Worm (Caenorhabditis elegans) whole organism, L4 larva: Measurements from ENCODE around the gene twk-43.

Experiments used
- Y75B8A.6 ChIP-seq: fragments of 200-800 bp; sonication (Bioruptor generic); IDR thresholded peaks from 2 replicates; pipeline ENCODE4 v1.3.6; 2022; ENCODE audit warnings: missing genetic modification reagents, missing genetic modification characterization, missing compliant biosample characterization
- lin-39 ChIP-seq: fragments of 150-350 bp; optimal IDR thresholded peaks from 2 replicates; lab custom pipeline; 2014; ENCODE audit warnings: missing biosample characterization, missing genetic modification reagents, missing genetic modification characterization
- lsy-2 ChIP-seq, 2 experiments: fragments of 150-350 bp in 1 of 2; sonication (generic microtip) in 1 of 2; optimal IDR thresholded peaks; 2 replicates each; lab custom pipeline; 2014 to 2017; ENCODE audit warnings: missing biosample characterization in 2 of 2, missing genetic modification characterization in 2 of 2
- nhr-25 ChIP-seq: sonication (generic microtip); optimal IDR thresholded peaks from 2 replicates; lab custom pipeline; 2017; ENCODE audit warnings: missing genetic modification characterization, mild to moderate bottlenecking, missing compliant biosample characterization, antibody characterized with exemption, moderate library complexity, borderline replicate concordance; ENCODE audit not compliant: insufficient read depth
- pha-4 ChIP-seq, 2 experiments: fragments of 150-350 bp in 1 of 2; fragments of 200-800 bp in 1 of 2; sonication (Bioruptor generic) in 1 of 2; IDR thresholded peaks in 1 of 2; optimal IDR thresholded peaks in 1 of 2; 2 replicates each; pipeline versions ENCODE4 v1.3.6 to Lab custom; 2014 to 2022; ENCODE audit warnings: missing genetic modification characterization in 2 of 2, missing genetic modification reagents in 2 of 2, missing biosample characterization in 1 of 2, missing compliant biosample characterization in 1 of 2
- snpc-4 ChIP-seq: fragments of 150-350 bp; optimal IDR thresholded peaks from 2 replicates; lab custom pipeline; 2014; ENCODE audit warnings: missing biosample characterization, missing genetic modification characterization
- vab-7 ChIP-seq: fragments of 200-800 bp; sonication (Bioruptor generic); IDR thresholded peaks from 2 replicates; pipeline ENCODE4 v1.3.6; 2022; ENCODE audit warnings: missing genetic modification reagents, missing genetic modification characterization, missing compliant biosample characterization
- zag-1 ChIP-seq: fragments of 150-350 bp; optimal IDR thresholded peaks from 2 replicates; lab custom pipeline; 2014; ENCODE audit warnings: missing biosample characterization, missing genetic modification characterization
- ztf-11 ChIP-seq: fragments of 150-350 bp; optimal IDR thresholded peaks from 2 replicates; lab custom pipeline; 2014; ENCODE audit warnings: missing biosample characterization, missing genetic modification characterization

DNA sequence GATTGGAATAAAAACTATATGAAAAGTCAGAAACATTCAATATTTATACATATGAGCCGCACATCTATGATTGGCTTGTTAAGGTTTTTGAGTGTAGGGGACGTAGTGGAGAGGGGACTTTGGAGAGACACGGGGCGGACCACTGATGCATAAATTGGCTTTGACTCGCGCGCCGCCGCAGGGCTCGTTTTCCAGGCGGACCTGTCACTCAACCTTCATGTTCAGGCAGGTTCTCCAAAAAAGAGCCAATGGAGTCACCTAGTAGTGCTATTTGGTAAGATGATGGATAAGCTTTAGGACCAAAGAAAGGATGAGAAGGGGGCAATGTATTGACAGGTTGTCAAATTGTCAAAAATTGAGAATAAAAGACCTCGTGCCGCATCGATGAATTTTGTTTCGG is 48.9 kb downstream of the twk-43 start:
- TF ChIP-seq ztf-11 (tag; lab: Kevin White, UChicago) (no peak), lin-39 (tag; lab: Kevin White, UChicago) (no peak), pha-4 (GFP tag; IDR thresholded peaks at IDR 0.05; lab: Robert Waterston, UW) (no peak), pha-4 (tag; optimal IDR thresholded peaks at IDR 0.05; lab: Kevin White, UChicago) (no peak), vab-7 (GFP tag; lab: Robert Waterston, UW) (no peak), nhr-25 (tag; lab: Kevin White, UChicago) (no peak), Y75B8A.6 (GFP tag; lab: Robert Waterston, UW) (no peak), snpc-4 (no peak), lsy-2 (tag; optimal IDR thresholded peaks at IDR 0.05; lab: Kevin White, UChicago) (no peak), zag-1 (tag; lab: Kevin White, UChicago) (no peak)
